Fruit fly (Drosophila melanogaster) whole organism, embryonic: Measurements from ENCODE around the gene pck.
A peak's percentile ranks its signal among the peaks of the same experiment; 100 is the strongest.

ENCODE experiments used
- Bdp1 ChIP-seq: fragments of 200-800 bp; sonication (Bioruptor generic); optimal IDR thresholded peaks from 3 replicates; lab custom pipeline; 2016; ENCODE audit warnings: missing biosample characterization, missing genetic modification characterization
- CG10267 ChIP-seq: fragments of 200-800 bp; sonication (Bioruptor generic); optimal IDR thresholded peaks from 2 replicates; lab custom pipeline; 2018; ENCODE audit warnings: missing biosample characterization, mild to moderate bottlenecking, missing genetic modification characterization, moderate library complexity
- CG10959 ChIP-seq: fragments of 200-800 bp; sonication (Bioruptor generic); IDR thresholded peaks from 2 replicates; pipeline ENCODE4 v1.3.6; 2022; ENCODE audit warnings: missing biosample characterization, missing genetic modification characterization
- CG11085 ChIP-seq: fragments of 200-800 bp; sonication (Bioruptor generic); IDR thresholded peaks from 2 replicates; pipeline ENCODE4 v1.3.6; 2022; ENCODE audit warnings: missing biosample characterization, missing genetic modification characterization
- CG11247 ChIP-seq: fragments of 200-800 bp; sonication (Bioruptor generic); IDR thresholded peaks from 2 replicates; pipeline ENCODE4 v1.3.6; 2022; ENCODE audit warnings: missing biosample characterization, missing genetic modification characterization
- CG1233 ChIP-seq: fragments of 200-800 bp; sonication (Bioruptor generic); optimal IDR thresholded peaks from 4 replicates; lab custom pipeline; 2018; ENCODE audit warnings: missing biosample characterization, mild to moderate bottlenecking, missing genetic modification characterization
- CG12659 ChIP-seq: fragments of 200-800 bp; sonication (Bioruptor generic); optimal IDR thresholded peaks from 3 replicates; lab custom pipeline; 2017; ENCODE audit warnings: mild to moderate bottlenecking, missing biosample characterization, missing genetic modification reagents, missing genetic modification characterization
- CG12744 ChIP-seq: fragments of 200-800 bp; sonication (Bioruptor generic); optimal IDR thresholded peaks from 2 replicates; lab custom pipeline; 2016; ENCODE audit warnings: missing biosample characterization, missing genetic modification characterization
- CG13123 ChIP-seq: fragments of 200-800 bp; sonication (Bioruptor generic); optimal IDR thresholded peaks from 2 replicates; lab custom pipeline; 2016; ENCODE audit warnings: missing biosample characterization, missing genetic modification characterization
- CG13287 ChIP-seq: fragments of 200-800 bp; sonication (Bioruptor generic); IDR thresholded peaks from 2 replicates; pipeline ENCODE4 v1.3.6; 2022; ENCODE audit warnings: missing biosample characterization, missing genetic modification characterization; ENCODE audit not compliant: partially characterized antibody
- CG13624 ChIP-seq: fragments of 200-800 bp; sonication (Bioruptor generic); optimal IDR thresholded peaks from 2 replicates; lab custom pipeline; 2016; ENCODE audit warnings: missing biosample characterization, missing genetic modification characterization
- CG1529 ChIP-seq: fragments of 200-800 bp; sonication (Bioruptor generic); optimal IDR thresholded peaks from 3 replicates; lab custom pipeline; 2018; ENCODE audit warnings: missing biosample characterization, missing genetic modification characterization
- CG15479 ChIP-seq: fragments of 200-800 bp; sonication (Bioruptor generic); optimal IDR thresholded peaks from 3 replicates; lab custom pipeline; 2019; ENCODE audit warnings: missing biosample characterization, mild to moderate bottlenecking, missing genetic modification characterization, moderate library complexity
- CG1602 ChIP-seq: fragments of 200-800 bp; sonication (Bioruptor generic); optimal IDR thresholded peaks from 3 replicates; lab custom pipeline; 2016; ENCODE audit warnings: missing biosample characterization, missing genetic modification characterization
- CG17328 ChIP-seq: fragments of 200-800 bp; sonication (Bioruptor generic); IDR thresholded peaks from 2 replicates; pipeline ENCODE4 v1.3.6; 2022; ENCODE audit warnings: missing biosample characterization, missing genetic modification characterization
- CG17359 ChIP-seq: fragments of 200-800 bp; sonication (Bioruptor generic); optimal IDR thresholded peaks from 3 replicates; lab custom pipeline; 2018; ENCODE audit warnings: missing biosample characterization, mild to moderate bottlenecking, missing genetic modification characterization, moderate library complexity
- CG17361 ChIP-seq: fragments of 200-800 bp; sonication (Bioruptor generic); IDR thresholded peaks from 3 replicates; pipeline ENCODE4 v1.3.6; 2022; ENCODE audit warnings: missing biosample characterization, missing genetic modification characterization
- CG17912 ChIP-seq: fragments of 200-800 bp; sonication (Bioruptor generic); optimal IDR thresholded peaks from 2 replicates; lab custom pipeline; 2018; ENCODE audit warnings: missing biosample characterization, mild to moderate bottlenecking, missing genetic modification characterization
- CG18764 ChIP-seq: fragments of 200-800 bp; sonication (Bioruptor generic); optimal IDR thresholded peaks from 3 replicates; lab custom pipeline; 2016; ENCODE audit warnings: missing biosample characterization, missing genetic modification characterization
- CG3838 ChIP-seq: fragments of 200-800 bp; sonication (Bioruptor generic); optimal IDR thresholded peaks from 3 replicates; lab custom pipeline; 2016; ENCODE audit warnings: missing biosample characterization, missing genetic modification characterization
- CG4360 ChIP-seq: fragments of 200-800 bp; sonication (Bioruptor generic); IDR thresholded peaks from 2 replicates; pipeline ENCODE4 v1.3.6; 2022; ENCODE audit warnings: missing biosample characterization, missing genetic modification characterization
- CG7928 ChIP-seq: fragments of 200-800 bp; sonication (Bioruptor generic); optimal IDR thresholded peaks from 2 replicates; lab custom pipeline; 2017; ENCODE audit warnings: missing biosample characterization, mild to moderate bottlenecking, missing genetic modification characterization
- CG8089 ChIP-seq: fragments of 200-800 bp; sonication (Bioruptor generic); optimal IDR thresholded peaks from 3 replicates; lab custom pipeline; 2016; ENCODE audit warnings: missing biosample characterization, missing genetic modification characterization
- CG9797 ChIP-seq: fragments of 200-800 bp; sonication (Bioruptor generic); optimal IDR thresholded peaks from 3 replicates; lab custom pipeline; 2018; ENCODE audit warnings: missing biosample characterization, mild to moderate bottlenecking, missing genetic modification characterization
- CG9817 ChIP-seq: fragments of 200-800 bp; sonication (Bioruptor generic); optimal IDR thresholded peaks from 2 replicates; lab custom pipeline; 2018; ENCODE audit warnings: missing biosample characterization, mild to moderate bottlenecking, missing genetic modification characterization, moderate library complexity
- D19A ChIP-seq: fragments of 200-800 bp; optimal IDR thresholded peaks from 3 replicates; lab custom pipeline; 2019; ENCODE audit warnings: missing biosample characterization, mild to moderate bottlenecking, missing genetic modification characterization, moderate library complexity
- Fer1 ChIP-seq: fragments of 200-800 bp; sonication (Bioruptor generic); optimal IDR thresholded peaks from 2 replicates; lab custom pipeline; 2017; ENCODE audit warnings: missing biosample characterization, mild to moderate bottlenecking, missing genetic modification characterization
- Hr39 ChIP-seq: fragments of >200 bp; optimal IDR thresholded peaks from 2 replicates; lab custom pipeline; 2017
- Scr ChIP-seq: fragments of 200-800 bp; sonication (Bioruptor generic); IDR thresholded peaks from 2 replicates; pipeline ENCODE4 v1.3.6; 2022; ENCODE audit warnings: missing biosample characterization, missing genetic modification characterization; ENCODE audit not compliant: partially characterized antibody
- Xrp1 ChIP-seq: fragments of 200-800 bp; sonication (Bioruptor generic); IDR thresholded peaks from 2 replicates; pipeline ENCODE4 v1.3.6; 2022; ENCODE audit warnings: missing biosample characterization, missing genetic modification characterization
- ac ChIP-seq: fragments of 200-800 bp; sonication (Bioruptor generic); optimal IDR thresholded peaks from 3 replicates; lab custom pipeline; 2017; ENCODE audit warnings: missing biosample characterization, mild to moderate bottlenecking, missing genetic modification characterization
- chif ChIP-seq, 2 experiments: fragments of 200-800 bp; sonication (Bioruptor generic); optimal IDR thresholded peaks; 3 replicates each; lab custom pipeline; 2016; ENCODE audit warnings: missing biosample characterization in 2 of 2, missing genetic modification characterization in 2 of 2
- chn ChIP-seq: fragments of 200-800 bp; sonication (Bioruptor generic); optimal IDR thresholded peaks from 2 replicates; lab custom pipeline; 2016; ENCODE audit warnings: missing biosample characterization, missing genetic modification characterization
- da ChIP-seq: fragments of 200-800 bp; sonication (Bioruptor generic); optimal IDR thresholded peaks from 2 replicates; lab custom pipeline; 2016; ENCODE audit warnings: missing biosample characterization, missing genetic modification characterization
- dysf ChIP-seq: fragments of 200-800 bp; sonication (Bioruptor generic); IDR thresholded peaks from 3 replicates; pipeline ENCODE4 v1.3.6; 2022; ENCODE audit warnings: missing biosample characterization, missing genetic modification characterization
- fd96Cb ChIP-seq: fragments of 200-800 bp; sonication (Bioruptor generic); optimal IDR thresholded peaks from 2 replicates; lab custom pipeline; 2018; ENCODE audit warnings: missing biosample characterization, mild to moderate bottlenecking, missing genetic modification characterization, moderate library complexity
- gce ChIP-seq: fragments of 200-800 bp; sonication (Bioruptor generic); IDR thresholded peaks from 3 replicates; pipeline ENCODE4 v1.3.6; 2022; ENCODE audit warnings: missing biosample characterization, missing genetic modification characterization
- mam ChIP-seq: fragments of 200-800 bp; sonication (Bioruptor generic); optimal IDR thresholded peaks from 3 replicates; lab custom pipeline; 2016; ENCODE audit warnings: missing biosample characterization, missing genetic modification characterization
- pfk ChIP-seq: fragments of 200-800 bp; sonication (Bioruptor generic); optimal IDR thresholded peaks from 2 replicates; lab custom pipeline; 2018; ENCODE audit warnings: missing biosample characterization, mild to moderate bottlenecking, missing genetic modification characterization, moderate library complexity
- sens-2 ChIP-seq: fragments of 200-800 bp; sonication (Bioruptor generic); IDR thresholded peaks from 2 replicates; pipeline ENCODE4 v1.3.6; 2022; ENCODE audit warnings: missing biosample characterization, missing genetic modification characterization
- slbo ChIP-seq: fragments of 200-800 bp; sonication (Bioruptor generic); IDR thresholded peaks from 2 replicates; pipeline ENCODE4 v1.3.6; 2022; ENCODE audit warnings: missing biosample characterization, missing genetic modification characterization
- slou ChIP-seq: fragments of 200-800 bp; sonication (Bioruptor generic); optimal IDR thresholded peaks from 3 replicates; lab custom pipeline; 2016; ENCODE audit warnings: missing biosample characterization, missing genetic modification characterization
- sqz ChIP-seq: fragments of 200-800 bp; sonication (Bioruptor generic); optimal IDR thresholded peaks from 3 replicates; lab custom pipeline; 2018; ENCODE audit warnings: missing biosample characterization, mild to moderate bottlenecking, missing genetic modification characterization
- stwl ChIP-seq: fragments of 200-800 bp; sonication (Bioruptor generic); optimal IDR thresholded peaks from 3 replicates; lab custom pipeline; 2018; ENCODE audit warnings: missing biosample characterization, mild to moderate bottlenecking, missing genetic modification characterization, moderate library complexity
- sug ChIP-seq: fragments of 200-800 bp; optimal IDR thresholded peaks from 2 replicates; lab custom pipeline; 2019; ENCODE audit warnings: missing biosample characterization, mild to moderate bottlenecking, missing genetic modification characterization, moderate library complexity
- tll ChIP-seq, 2 experiments: fragments of 200-800 bp in 1 of 2; fragments of >200 bp in 1 of 2; sonication (Bioruptor generic) in 1 of 2; optimal IDR thresholded peaks; 2 replicates each; lab custom pipeline; 2017 to 2019; ENCODE audit warnings: missing biosample characterization in 2 of 2, missing genetic modification characterization in 2 of 2, mild to moderate bottlenecking in 1 of 2, moderate library complexity in 1 of 2
- trh ChIP-seq: fragments of 200-800 bp; sonication (Bioruptor generic); optimal IDR thresholded peaks from 2 replicates; lab custom pipeline; 2016; ENCODE audit warnings: missing biosample characterization, missing genetic modification characterization
- twi ChIP-seq: fragments of 200-800 bp; optimal IDR thresholded peaks from 2 replicates; lab custom pipeline; 2019; ENCODE audit warnings: missing biosample characterization, mild to moderate bottlenecking, missing genetic modification characterization, moderate library complexity
- usp ChIP-seq: fragments of >200 bp; optimal IDR thresholded peaks from 2 replicates; lab custom pipeline; 2017; ENCODE audit warnings: missing biosample characterization, missing genetic modification characterization
- zen2 ChIP-seq: fragments of 200-800 bp; sonication (Bioruptor generic); IDR thresholded peaks from 3 replicates; pipeline ENCODE4 v1.3.6; 2022; ENCODE audit warnings: missing biosample characterization, missing genetic modification characterization; ENCODE audit not compliant: partially characterized antibody

Gene pck

DNA sequence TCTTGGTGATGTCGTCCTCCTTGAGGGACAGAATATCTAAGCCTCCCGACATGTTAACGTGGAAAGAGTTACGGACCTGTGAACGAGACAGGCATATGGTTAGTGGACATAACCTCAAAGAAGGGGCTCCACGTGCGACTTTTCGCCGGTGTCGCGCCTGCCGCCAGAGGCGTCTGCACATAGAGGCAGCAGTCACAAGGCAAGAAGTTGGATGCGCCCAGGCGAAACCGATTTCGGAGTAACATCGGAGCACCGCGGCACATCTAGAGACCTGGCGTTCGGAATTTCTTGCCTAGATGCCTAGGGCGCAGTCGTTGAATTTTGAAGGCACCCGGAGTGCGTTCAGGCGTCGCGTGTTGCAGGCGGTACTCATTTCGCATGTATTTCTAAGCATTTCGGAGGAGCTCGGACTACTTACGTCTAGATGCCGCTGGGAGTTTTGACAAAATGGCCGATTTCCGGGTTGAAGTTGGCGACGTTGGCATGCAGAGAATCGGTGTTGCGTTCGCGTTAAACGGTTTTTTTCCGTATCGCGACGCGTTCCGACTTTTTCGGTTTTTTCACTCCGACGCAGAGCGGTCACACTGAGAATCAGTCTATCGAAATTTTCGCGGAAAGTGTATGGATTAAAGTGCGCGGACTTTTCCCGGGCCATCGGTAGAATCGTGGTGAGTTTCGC, 12.5 kb downstream of the pck start, which contains the start of the genes sta and inc (continued):
- peak; percentile 74 for TF ChIP-seq sug (tag; lab: Kevin White, UChicago)
- TF ChIP-seq CG13624 (GFP tag; lab: Kevin White, UChicago), result peak; percentile 73
- peak; percentile 90 for TF ChIP-seq Fer1 (GFP tag; lab: Kevin White, UChicago)
- TF ChIP-seq Hr39, result no peak
- peak; percentile 59 for TF ChIP-seq chn (GFP tag; lab: Kevin White, UChicago)
- TF ChIP-seq dysf (GFP tag; lab: Robert Waterston, UW), result peak; percentile 50; the same call in 1 of the 3 replicates
- TF ChIP-seq CG3838 (GFP tag; lab: Kevin White, UChicago), result no peak
- TF ChIP-seq trh (GFP tag; lab: Kevin White, UChicago), result no peak
- peak; percentile 51; the same call in 1 of the 3 replicates for TF ChIP-seq CG17361 (GFP tag; lab: Robert Waterston, UW)
- peak; percentile 62 for TF ChIP-seq stwl (tag; lab: Kevin White, UChicago)
- peak; percentile 80 for TF ChIP-seq CG13287
- peak; percentile 66 for TF ChIP-seq Scr (GFP tag; lab: Robert Waterston, UW)
- peak; percentile 84 for TF ChIP-seq CG17912 (GFP tag; lab: Kevin White, UChicago)
- TF ChIP-seq CG12744 (GFP tag; lab: Kevin White, UChicago), result no peak
- TF ChIP-seq ac (GFP tag; lab: Kevin White, UChicago), result peak; percentile 37
- peak; percentile 27 for TF ChIP-seq Bdp1 (GFP tag; lab: Kevin White, UChicago)
- TF ChIP-seq CG13123, result no peak
- TF ChIP-seq CG10267 (tag; lab: Kevin White, UChicago), result peak; percentile 94
- TF ChIP-seq CG18764, result peak; percentile 36
- peak; percentile 31 for TF ChIP-seq CG1529 (GFP tag; lab: Kevin White, UChicago)
- peak; percentile 55 for TF ChIP-seq sqz (GFP tag; lab: Kevin White, UChicago)
- TF ChIP-seq fd96Cb, result no peak
- TF ChIP-seq usp, result no peak
- peak; percentile 66; the same call in 2 of the 3 replicates for TF ChIP-seq zen2 (GFP tag; lab: Robert Waterston, UW)
- TF ChIP-seq pfk, result no peak
- TF ChIP-seq chif (GFP tag; optimal IDR thresholded peaks at IDR 0.05; lab: Kevin White, UChicago), result peak; percentile 38 to 44
- TF ChIP-seq sens-2 (GFP tag; lab: Robert Waterston, UW), result 0 out of 2 replicates have a peak, but pooled peaks have one; percentile 8
- no peak for TF ChIP-seq tll (GFP tag; optimal IDR thresholded peaks at IDR 0.05; lab: Kevin White, UChicago)
- peak; percentile 47; the same call in 1 of the 2 replicates for TF ChIP-seq slbo (GFP tag; lab: Robert Waterston, UW)
- TF ChIP-seq CG9797 (GFP tag; lab: Kevin White, UChicago), result peak; percentile 99
- peak; percentile 43 for TF ChIP-seq CG11247
- no peak for TF ChIP-seq da (GFP tag; lab: Kevin White, UChicago)
- no peak for TF ChIP-seq Xrp1
- peak; percentile 64 for TF ChIP-seq CG1233 (GFP tag; lab: Kevin White, UChicago)
- TF ChIP-seq CG12659 (GFP tag; lab: Kevin White, UChicago), result peak; percentile 94
- peak; percentile 17 for TF ChIP-seq twi
- TF ChIP-seq CG8089 (GFP tag; lab: Kevin White, UChicago), result peak; percentile 45
- TF ChIP-seq CG11085 (GFP tag; lab: Robert Waterston, UW), result no peak; the same call in 1 of the 2 replicates
- peak; percentile 51; the same call in 1 of the 2 replicates for TF ChIP-seq CG17328 (GFP tag; lab: Robert Waterston, UW)
- peak; percentile 15 for TF ChIP-seq CG7928
- no peak for TF ChIP-seq CG10959 (GFP tag; lab: Robert Waterston, UW)
- TF ChIP-seq gce, result peak; percentile 58; the same call in 1 of the 3 replicates
- TF ChIP-seq CG4360 (GFP tag; lab: Robert Waterston, UW), result 0 out of 2 replicates have a peak, but pooled peaks have one; percentile 12
- peak; percentile 40 for TF ChIP-seq mam (GFP tag; lab: Kevin White, UChicago)
- TF ChIP-seq CG15479 (GFP tag; lab: Kevin White, UChicago), result no peak
- TF ChIP-seq slou (GFP tag; lab: Kevin White, UChicago), result peak; percentile 17
- TF ChIP-seq CG9817 (tag; lab: Kevin White, UChicago), result peak; percentile 52
- peak; percentile 67 for TF ChIP-seq CG17359 (tag; lab: Kevin White, UChicago)
- no peak for TF ChIP-seq CG1602
- peak; percentile 15 for TF ChIP-seq D19A (tag; lab: Kevin White, UChicago)
